Fruit fly (Drosophila melanogaster) whole organism, embryonic: ENCODE measurements around the gene CG17816.

Experiments
- ATbp ChIP-seq: fragments of 200-800 bp; sonication (Bioruptor generic); optimal IDR thresholded peaks from 2 replicates; lab custom pipeline; 2017; ENCODE audit warnings: missing biosample characterization, mild to moderate bottlenecking, missing genetic modification characterization, missing genetic modification reagents
- Atf-2 ChIP-seq: fragments of 200-800 bp; sonication (Bioruptor generic); optimal IDR thresholded peaks from 2 replicates; lab custom pipeline; 2016; ENCODE audit warnings: missing biosample characterization, missing genetic modification characterization
- B-H1 ChIP-seq: fragments of 200-800 bp; sonication (Bioruptor generic); IDR thresholded peaks from 3 replicates; pipeline ENCODE4 v1.3.6; 2022; ENCODE audit warnings: missing biosample characterization, missing genetic modification characterization
- CG10274 ChIP-seq: fragments of 200-800 bp; sonication (Bioruptor generic); optimal IDR thresholded peaks from 3 replicates; lab custom pipeline; 2017; ENCODE audit warnings: missing biosample characterization, mild to moderate bottlenecking, missing genetic modification characterization
- CG11456 ChIP-seq: fragments of 200-800 bp; sonication (Bioruptor generic); IDR thresholded peaks from 3 replicates; pipeline ENCODE4 v1.3.6; 2022; ENCODE audit warnings: missing biosample characterization, missing genetic modification characterization
- CG11504 ChIP-seq: fragments of 200-800 bp; sonication (Bioruptor generic); optimal IDR thresholded peaks from 3 replicates; lab custom pipeline; 2019; ENCODE audit warnings: missing biosample characterization, mild to moderate bottlenecking, missing genetic modification characterization, moderate library complexity
- CG12744 ChIP-seq: fragments of 200-800 bp; sonication (Bioruptor generic); optimal IDR thresholded peaks from 2 replicates; lab custom pipeline; 2016; ENCODE audit warnings: missing biosample characterization, missing genetic modification characterization
- CG13424 ChIP-seq: fragments of 200-800 bp; sonication (Bioruptor generic); optimal IDR thresholded peaks from 2 replicates; lab custom pipeline; 2019; ENCODE audit warnings: missing biosample characterization, mild to moderate bottlenecking, missing genetic modification characterization, moderate library complexity
- CG13624 ChIP-seq: fragments of 200-800 bp; sonication (Bioruptor generic); optimal IDR thresholded peaks from 2 replicates; lab custom pipeline; 2016; ENCODE audit warnings: missing biosample characterization, missing genetic modification characterization
- CG1529 ChIP-seq: fragments of 200-800 bp; sonication (Bioruptor generic); optimal IDR thresholded peaks from 3 replicates; lab custom pipeline; 2018; ENCODE audit warnings: missing biosample characterization, missing genetic modification characterization
- CG16863 ChIP-seq: fragments of 200-800 bp; sonication (Bioruptor generic); optimal IDR thresholded peaks from 3 replicates; lab custom pipeline; 2016; ENCODE audit warnings: missing biosample characterization, missing genetic modification characterization
- CG17359 ChIP-seq: fragments of 200-800 bp; sonication (Bioruptor generic); optimal IDR thresholded peaks from 3 replicates; lab custom pipeline; 2018; ENCODE audit warnings: missing biosample characterization, mild to moderate bottlenecking, missing genetic modification characterization, moderate library complexity
- CG17829 ChIP-seq: fragments of 200-800 bp; optimal IDR thresholded peaks from 2 replicates; lab custom pipeline; 2019; ENCODE audit warnings: missing biosample characterization, mild to moderate bottlenecking, missing genetic modification characterization, moderate library complexity
- CG18476 ChIP-seq: fragments of 200-800 bp; sonication (Bioruptor generic); optimal IDR thresholded peaks from 2 replicates; lab custom pipeline; 2016; ENCODE audit warnings: missing biosample characterization, mild to moderate bottlenecking, missing genetic modification characterization
- CG31388 ChIP-seq: fragments of 200-800 bp; sonication (Bioruptor generic); optimal IDR thresholded peaks from 2 replicates; lab custom pipeline; 2016; ENCODE audit warnings: missing biosample characterization, missing genetic modification characterization
- CG33213 ChIP-seq: fragments of 200-800 bp; sonication (Bioruptor generic); optimal IDR thresholded peaks from 3 replicates; lab custom pipeline; 2016; ENCODE audit warnings: missing biosample characterization, missing genetic modification characterization
- CG34224 ChIP-seq: fragments of 200-800 bp; sonication (Bioruptor generic); IDR thresholded peaks from 3 replicates; pipeline ENCODE4 v1.3.6; 2022; ENCODE audit warnings: missing biosample characterization, missing genetic modification characterization; ENCODE audit not compliant: partially characterized antibody
- CG5953 ChIP-seq: fragments of 200-800 bp; sonication (Bioruptor generic); IDR thresholded peaks from 2 replicates; pipeline ENCODE4 v1.3.6; 2022; ENCODE audit warnings: missing biosample characterization, missing genetic modification characterization
- CG6175 ChIP-seq: fragments of 200-800 bp; sonication (Bioruptor generic); IDR thresholded peaks from 3 replicates; pipeline ENCODE4 v1.3.6; 2022; ENCODE audit warnings: missing biosample characterization, missing genetic modification characterization
- CG6791 ChIP-seq: fragments of 200-800 bp; sonication (Bioruptor generic); IDR thresholded peaks from 3 replicates; pipeline ENCODE4 v1.3.6; 2022; ENCODE audit warnings: missing biosample characterization, missing genetic modification characterization; ENCODE audit not compliant: partially characterized antibody
- CG7963 ChIP-seq: fragments of 200-800 bp; sonication (Bioruptor generic); IDR thresholded peaks from 3 replicates; pipeline ENCODE4 v1.3.6; 2022; ENCODE audit warnings: missing biosample characterization, missing genetic modification characterization; ENCODE audit not compliant: partially characterized antibody
- CG8290 ChIP-seq, 3 experiments: fragments of 200-800 bp; sonication (Bioruptor generic); optimal IDR thresholded peaks; 2 replicates each; lab custom pipeline; 2016 to 2019; ENCODE audit warnings: missing biosample characterization in 3 of 3, missing genetic modification characterization in 3 of 3, mild to moderate bottlenecking in 2 of 3, moderate library complexity in 1 of 3
- CG8765 ChIP-seq: fragments of 200-800 bp; sonication (Bioruptor generic); IDR thresholded peaks from 2 replicates; pipeline ENCODE4 v1.3.6; 2022; ENCODE audit warnings: missing biosample characterization, missing genetic modification characterization
- CG9215 ChIP-seq: fragments of 200-800 bp; sonication (Bioruptor generic); IDR thresholded peaks from 2 replicates; pipeline ENCODE4 v1.3.6; 2022; ENCODE audit warnings: missing biosample characterization, missing genetic modification characterization
- Camta ChIP-seq: fragments of 200-800 bp; sonication (Bioruptor generic); optimal IDR thresholded peaks from 2 replicates; lab custom pipeline; 2016; ENCODE audit warnings: missing biosample characterization, missing genetic modification characterization
- HLHmδ ChIP-seq: fragments of 200-800 bp; sonication (Bioruptor generic); optimal IDR thresholded peaks from 2 replicates; lab custom pipeline; 2018; ENCODE audit warnings: missing biosample characterization, mild to moderate bottlenecking, missing genetic modification characterization, moderate library complexity
- Hand ChIP-seq: fragments of 200-800 bp; sonication (Bioruptor generic); optimal IDR thresholded peaks from 2 replicates; lab custom pipeline; 2017; ENCODE audit warnings: mild to moderate bottlenecking, missing biosample characterization, missing genetic modification reagents, missing genetic modification characterization
- Jarid2 ChIP-seq: fragments of 200-800 bp; sonication (Bioruptor generic); optimal IDR thresholded peaks from 3 replicates; lab custom pipeline; 2017; ENCODE audit warnings: mild to moderate bottlenecking, missing biosample characterization, missing genetic modification reagents, missing genetic modification characterization
- Lhr ChIP-seq: fragments of 200-800 bp; sonication (Bioruptor generic); optimal IDR thresholded peaks from 3 replicates; lab custom pipeline; 2017; ENCODE audit warnings: mild to moderate bottlenecking, missing biosample characterization, missing genetic modification reagents, missing genetic modification characterization
- Max ChIP-seq: fragments of 200-800 bp; sonication (Bioruptor generic); optimal IDR thresholded peaks from 2 replicates; lab custom pipeline; 2016; ENCODE audit warnings: missing biosample characterization, mild to moderate bottlenecking, missing genetic modification characterization
- Myb ChIP-seq: fragments of 200-800 bp; sonication (Bioruptor generic); optimal IDR thresholded peaks from 2 replicates; lab custom pipeline; 2016; ENCODE audit warnings: missing biosample characterization, missing genetic modification characterization
- Xbp1 ChIP-seq: fragments of 200-800 bp; sonication (Bioruptor generic); optimal IDR thresholded peaks from 3 replicates; lab custom pipeline; 2016; ENCODE audit warnings: missing biosample characterization, mild to moderate bottlenecking, missing genetic modification characterization
- amos ChIP-seq: fragments of 200-800 bp; sonication (Bioruptor generic); IDR thresholded peaks from 2 replicates; pipeline ENCODE4 v1.3.6; 2022; ENCODE audit warnings: missing biosample characterization, missing genetic modification characterization; ENCODE audit not compliant: partially characterized antibody
- bab2 ChIP-seq: fragments of 200-800 bp; sonication (Bioruptor generic); optimal IDR thresholded peaks from 2 replicates; lab custom pipeline; 2016; ENCODE audit warnings: missing biosample characterization, missing genetic modification characterization
- bcd ChIP-seq: fragments of 200-800 bp; sonication (Bioruptor generic); optimal IDR thresholded peaks from 2 replicates; lab custom pipeline; 2017; ENCODE audit warnings: missing biosample characterization, mild to moderate bottlenecking, missing genetic modification characterization
- crol ChIP-seq: fragments of 200-800 bp; sonication (Bioruptor generic); IDR thresholded peaks from 2 replicates; pipeline ENCODE4 v1.3.6; 2022; ENCODE audit warnings: missing biosample characterization, missing genetic modification characterization
- da ChIP-seq: fragments of 200-800 bp; sonication (Bioruptor generic); optimal IDR thresholded peaks from 2 replicates; lab custom pipeline; 2016; ENCODE audit warnings: missing biosample characterization, missing genetic modification characterization
- ewg ChIP-seq: fragments of 200-800 bp; sonication (Bioruptor generic); optimal IDR thresholded peaks from 3 replicates; lab custom pipeline; 2017; ENCODE audit warnings: mild to moderate bottlenecking, missing biosample characterization, missing genetic modification reagents, missing genetic modification characterization
- fd64A ChIP-seq: fragments of 200-800 bp; sonication (Bioruptor generic); optimal IDR thresholded peaks from 3 replicates; lab custom pipeline; 2018; ENCODE audit warnings: missing biosample characterization, mild to moderate bottlenecking, missing genetic modification characterization
- gcm ChIP-seq: fragments of 200-800 bp; sonication (Bioruptor generic); optimal IDR thresholded peaks from 2 replicates; lab custom pipeline; 2019; ENCODE audit warnings: missing biosample characterization, mild to moderate bottlenecking, missing genetic modification characterization, moderate library complexity
- grn ChIP-seq: fragments of 200-800 bp; sonication (Bioruptor generic); optimal IDR thresholded peaks from 3 replicates; lab custom pipeline; 2017; ENCODE audit warnings: missing biosample characterization, missing genetic modification characterization
- hb ChIP-seq: fragments of 200-800 bp; sonication (Bioruptor generic); IDR thresholded peaks from 3 replicates; pipeline ENCODE4 v1.3.6; 2022; ENCODE audit warnings: missing biosample characterization, missing genetic modification characterization; ENCODE audit not compliant: partially characterized antibody
- lab ChIP-seq: fragments of 200-800 bp; sonication (Bioruptor generic); optimal IDR thresholded peaks from 3 replicates; lab custom pipeline; 2017; ENCODE audit warnings: missing biosample characterization, missing genetic modification characterization, mild to moderate bottlenecking, moderate library complexity, missing genetic modification reagents
- nerfin-2 ChIP-seq: fragments of 200-800 bp; sonication (Bioruptor generic); IDR thresholded peaks from 2 replicates; pipeline ENCODE4 v1.3.6; 2022; ENCODE audit warnings: missing biosample characterization, missing genetic modification characterization; ENCODE audit not compliant: partially characterized antibody
- oc ChIP-seq: fragments of 200-800 bp; sonication (Bioruptor generic); optimal IDR thresholded peaks from 2 replicates; lab custom pipeline; 2018; ENCODE audit warnings: missing biosample characterization, mild to moderate bottlenecking, missing genetic modification characterization, moderate library complexity
- pnt ChIP-seq: fragments of 200-800 bp; sonication (Bioruptor generic); optimal IDR thresholded peaks from 3 replicates; lab custom pipeline; 2016; ENCODE audit warnings: missing biosample characterization, missing genetic modification characterization
- repo ChIP-seq: fragments of 200-800 bp; sonication (Bioruptor generic); optimal IDR thresholded peaks from 2 replicates; lab custom pipeline; 2016; ENCODE audit warnings: missing biosample characterization, missing genetic modification characterization
- sima ChIP-seq: fragments of 200-800 bp; sonication (Bioruptor generic); optimal IDR thresholded peaks from 2 replicates; lab custom pipeline; 2016; ENCODE audit warnings: missing biosample characterization, missing genetic modification characterization
- sug ChIP-seq: fragments of 200-800 bp; optimal IDR thresholded peaks from 2 replicates; lab custom pipeline; 2019; ENCODE audit warnings: missing biosample characterization, mild to moderate bottlenecking, missing genetic modification characterization, moderate library complexity
- unpg ChIP-seq: fragments of 200-800 bp; sonication (Bioruptor generic); optimal IDR thresholded peaks from 3 replicates; lab custom pipeline; 2018; ENCODE audit warnings: missing biosample characterization, mild to moderate bottlenecking, missing genetic modification characterization, moderate library complexity

The CG17816 gene

dm6 chr3R:7911482-7911881, 24.9 kb upstream of the CG17816 start, which contains the start of gene Prat (continued):
- TF ChIP-seq CG13624 (GFP tag; lab: Kevin White, UChicago) (peak; percentile 29), bcd (GFP tag; lab: Kevin White, UChicago) (no peak), CG5953 (no peak), CG6175 (GFP tag; lab: Robert Waterston, UW) (no peak), CG18476 (no peak), da (GFP tag; lab: Kevin White, UChicago) (no peak), CG33213 (GFP tag; lab: Kevin White, UChicago) (no peak), Hand (GFP tag; lab: Kevin White, UChicago) (no peak), nerfin-2 (GFP tag; lab: Robert Waterston, UW) (peak; percentile 63), pnt (GFP tag; lab: Kevin White, UChicago) (no peak), Jarid2 (GFP tag; lab: Kevin White, UChicago) (no peak), CG17359 (tag; lab: Kevin White, UChicago) (no peak), ewg (GFP tag; lab: Kevin White, UChicago) (no peak), repo (GFP tag; lab: Kevin White, UChicago) (no peak), CG9215 (GFP tag; lab: Robert Waterston, UW) (no peak), CG8290 (GFP tag; optimal IDR thresholded peaks at IDR 0.05; lab: Kevin White, UChicago) (no peak), CG8290 (tag; optimal IDR thresholded peaks at IDR 0.05; lab: Kevin White, UChicago) (no peak), hb (GFP tag; lab: Robert Waterston, UW) (peak; percentile 47; the same call in 2 of the 3 replicates), crol (GFP tag; lab: Robert Waterston, UW) (no peak), Max (GFP tag; lab: Kevin White, UChicago) (peak; percentile 63), sug (tag; lab: Kevin White, UChicago) (peak; percentile 11), Lhr (GFP tag; lab: Kevin White, UChicago) (no peak), CG7963 (GFP tag; lab: Robert Waterston, UW) (peak; percentile 73), amos (GFP tag; lab: Robert Waterston, UW) (peak; percentile 79), HLHmδ (no peak), grn (GFP tag; lab: Kevin White, UChicago) (no peak), oc (tag; lab: Kevin White, UChicago) (no peak), ATbp (GFP tag; lab: Kevin White, UChicago) (no peak), CG11504 (tag; lab: Kevin White, UChicago) (no peak), fd64A (GFP tag; lab: Kevin White, UChicago) (no peak), Xbp1 (GFP tag; lab: Kevin White, UChicago) (no peak), lab (no peak), unpg (GFP tag; lab: Kevin White, UChicago) (no peak), CG13424 (tag; lab: Kevin White, UChicago) (no peak), CG31388 (GFP tag; lab: Kevin White, UChicago) (no peak), Myb (GFP tag; lab: Kevin White, UChicago) (peak; percentile 9), CG12744 (GFP tag; lab: Kevin White, UChicago) (no peak), bab2 (no peak), CG17829 (tag; lab: Kevin White, UChicago) (peak; percentile 5), B-H1 (no peak), CG6791 (peak; percentile 76), gcm (no peak), CG8765 (GFP tag; lab: Robert Waterston, UW) (no peak), Atf-2 (GFP tag; lab: Kevin White, UChicago) (no peak), CG11456 (no peak), CG10274 (GFP tag; lab: Kevin White, UChicago) (no peak), CG1529 (GFP tag; lab: Kevin White, UChicago) (no peak), Camta (GFP tag; lab: Kevin White, UChicago) (no peak), CG16863 (no peak), CG34224 (GFP tag; lab: Robert Waterston, UW) (peak; percentile 76), sima (GFP tag; lab: Kevin White, UChicago) (no peak)
